Worm (Caenorhabditis elegans) whole organism, L3 larva: Measurements from ENCODE around the gene str-101.

Experiments used
- aly-2 ChIP-seq: fragments of 150-350 bp; optimal IDR thresholded peaks from 2 replicates; lab custom pipeline; 2014; ENCODE audit warnings: missing biosample characterization, missing genetic modification characterization
- elt-3 ChIP-seq, 3 experiments: fragments of 150-350 bp in 1 of 3; sonication (generic microtip) in 2 of 3; optimal IDR thresholded peaks; 2 replicates in 2 of 3; 4 replicates in 1 of 3; lab custom pipeline; 2014 to 2017; ENCODE audit warnings: missing biosample characterization in 3 of 3, missing genetic modification characterization in 3 of 3
- fkh-10 ChIP-seq: sonication (generic microtip); optimal IDR thresholded peaks from 2 replicates; lab custom pipeline; 2017; ENCODE audit warnings: missing biosample characterization, missing genetic modification reagents, missing genetic modification characterization
- lin-39 ChIP-seq: fragments of 150-350 bp; optimal IDR thresholded peaks from 2 replicates; lab custom pipeline; 2018; ENCODE audit warnings: missing biosample characterization, missing genetic modification reagents, missing genetic modification characterization
- nhr-12 ChIP-seq: fragments of 150-350 bp; optimal IDR thresholded peaks from 2 replicates; lab custom pipeline; 2014; ENCODE audit warnings: missing biosample characterization, missing genetic modification characterization
- tbx-2 ChIP-seq: sonication (generic microtip); optimal IDR thresholded peaks from 2 replicates; lab custom pipeline; 2016; ENCODE audit warnings: mild to moderate bottlenecking, missing genetic modification characterization, missing compliant biosample characterization
- unc-62 ChIP-seq: fragments of 150-350 bp; sonication (generic microtip); optimal IDR thresholded peaks from 4 replicates; lab custom pipeline; 2014; ENCODE audit warnings: missing biosample characterization, missing genetic modification reagents, missing genetic modification characterization

DNA sequence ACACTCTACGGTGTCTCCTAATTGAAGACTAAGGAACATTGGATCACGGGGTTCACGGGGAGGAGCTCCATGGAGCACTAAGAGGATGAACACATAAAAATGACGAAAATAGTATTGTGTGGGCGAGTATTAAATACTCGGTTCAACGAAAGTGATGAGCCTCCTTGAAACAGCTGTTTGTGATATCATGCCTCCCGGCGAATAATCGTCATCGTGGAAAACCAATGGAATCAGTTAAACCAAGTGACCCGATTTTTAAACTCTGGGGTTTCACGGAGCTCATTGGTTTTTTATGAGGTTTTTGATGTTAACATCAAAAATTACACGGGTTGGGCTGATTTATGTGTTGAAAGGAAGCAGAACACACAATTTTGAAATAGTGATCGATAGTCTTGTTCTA lies 50.2 kb downstream of the str-101 start:
- TF ChIP-seq nhr-12 (no peak), tbx-2 (no peak), lin-39 (no peak), elt-3 (tag; optimal IDR thresholded peaks at IDR 0.05; lab: Kevin White, UChicago) (no peak), aly-2 (tag; lab: Kevin White, UChicago) (no peak), unc-62 (no peak), fkh-10 (no peak)
